Fruit fly (Drosophila melanogaster): ENCODE measurements around the gene Raf.

Gene Raf

DNA sequence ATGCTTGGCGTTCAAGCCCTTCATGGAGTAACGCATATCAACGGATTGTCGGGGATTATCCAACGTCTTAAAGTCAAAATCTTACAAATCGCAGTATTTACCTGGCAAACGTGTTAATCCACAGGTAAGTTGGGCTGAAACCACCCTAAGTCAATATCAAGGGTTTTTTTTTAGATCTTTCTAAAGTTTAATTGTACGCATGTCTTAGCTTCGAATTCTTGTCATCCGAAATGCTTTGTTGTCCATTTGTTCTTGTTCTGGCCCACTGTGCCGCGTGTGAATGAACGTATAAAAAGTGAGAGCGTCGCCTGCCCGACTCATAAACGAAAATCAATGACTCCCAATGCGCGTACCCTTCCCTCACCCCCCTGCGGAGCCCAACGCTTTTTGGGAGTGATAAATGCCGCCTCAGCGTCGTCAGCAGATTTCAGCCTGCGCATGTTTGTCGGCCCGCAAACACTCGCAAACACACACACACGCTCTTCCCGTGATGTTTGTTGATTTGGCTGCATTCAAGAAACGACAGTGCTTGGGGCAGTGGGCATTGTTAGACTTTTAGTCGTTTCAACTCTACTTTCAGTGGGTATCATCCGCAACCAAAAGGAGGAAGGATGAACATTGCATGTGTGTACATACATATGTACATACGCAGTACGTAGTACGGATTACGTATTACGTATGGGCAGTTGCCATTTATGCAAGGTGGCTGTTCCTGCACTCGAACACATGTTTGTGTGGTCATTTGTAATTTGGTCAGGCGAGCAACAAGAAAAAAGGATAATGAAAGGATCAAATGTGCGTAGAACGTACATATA, 1.2 kb downstream of the Raf start (continued):
- TF ChIP-seq H2.0 (GFP tag; IDR thresholded peaks at IDR 0.05), result peak; percentile 77
- TF ChIP-seq sug (tag; optimal IDR thresholded peaks at IDR 0.05), result peak; percentile 86
- peak; percentile 41 to 65 for TF ChIP-seq insv (GFP tag; optimal IDR thresholded peaks at IDR 0.05)
- no peak for TF ChIP-seq vnd (GFP tag; IDR thresholded peaks at IDR 0.05; ENCODE audit: partially characterized antibody)
- peak; percentile 88 for TF ChIP-seq CG10654 (GFP tag; optimal IDR thresholded peaks at IDR 0.05)
- peak; percentile 79 for TF ChIP-seq CG18011 (GFP tag; optimal IDR thresholded peaks at IDR 0.05)
- peak; percentile 86 for TF ChIP-seq zen (tag; optimal IDR thresholded peaks at IDR 0.05)
- TF ChIP-seq chn (GFP tag; optimal IDR thresholded peaks at IDR 0.05), result peak; percentile 93
- TF ChIP-seq PHDP (tag; optimal IDR thresholded peaks at IDR 0.05), result peak; percentile 93
- peak; percentile 90 for TF ChIP-seq gro (GFP tag; optimal IDR thresholded peaks at IDR 0.05)
- TF ChIP-seq tx (GFP tag; optimal IDR thresholded peaks at IDR 0.05), result peak; percentile 94
- peak; percentile 90 for TF ChIP-seq cwo (GFP tag; optimal IDR thresholded peaks at IDR 0.05)
- TF ChIP-seq CG7271 (tag; optimal IDR thresholded peaks at IDR 0.05), result no peak
- TF ChIP-seq CG14050 (GFP tag; IDR thresholded peaks at IDR 0.05), result peak; percentile 55
- TF ChIP-seq so (GFP tag; IDR thresholded peaks at IDR 0.05), result peak; percentile 72; the same call in 2 of the 3 replicates
- peak; percentile 16; the same call in 1 of the 2 replicates for TF ChIP-seq amos (GFP tag; IDR thresholded peaks at IDR 0.05; ENCODE audit: partially characterized antibody)
- TF ChIP-seq H15 (GFP tag; IDR thresholded peaks at IDR 0.05), result peak; percentile 69; the same call in 2 of the 3 replicates
- TF ChIP-seq MESR4 (GFP tag; optimal IDR thresholded peaks at IDR 0.05), result no peak
- peak; percentile 85 for TF ChIP-seq CG6654 (GFP tag; optimal IDR thresholded peaks at IDR 0.05)
- TF ChIP-seq seq (GFP tag; IDR thresholded peaks at IDR 0.05), result peak; percentile 86
- TF ChIP-seq HLH54F (GFP tag; optimal IDR thresholded peaks at IDR 0.05), result peak; percentile 93
- peak; percentile 96 for TF ChIP-seq Hmr (GFP tag; optimal IDR thresholded peaks at IDR 0.05)
- TF ChIP-seq TFAM (GFP tag; optimal IDR thresholded peaks at IDR 0.05), result peak; percentile 81
- TF ChIP-seq Ada2b (GFP tag; IDR thresholded peaks at IDR 0.05), result peak; percentile 70
- TF ChIP-seq HLHmδ (GFP tag; optimal IDR thresholded peaks at IDR 0.05), result no peak
- peak; percentile 69 for TF ChIP-seq CG10565 (GFP tag; optimal IDR thresholded peaks at IDR 0.05)
- no peak for TF ChIP-seq zf30C (GFP tag; optimal IDR thresholded peaks at IDR 0.05)
- TF ChIP-seq B-H1 (GFP tag; IDR thresholded peaks at IDR 0.05), result no peak; the same call in 1 of the 3 replicates
- peak; percentile 91 for TF ChIP-seq bab2 (GFP tag; optimal IDR thresholded peaks at IDR 0.05)
- TF ChIP-seq tgo (GFP tag; IDR thresholded peaks at IDR 0.05), result peak; percentile 83
- peak; percentile 92 for TF ChIP-seq CG12104 (GFP tag; optimal IDR thresholded peaks at IDR 0.05)
- peak; percentile 77 for TF ChIP-seq YL-1 (GFP tag; optimal IDR thresholded peaks at IDR 0.05)
- TF ChIP-seq CG14441 (GFP tag; IDR thresholded peaks at IDR 0.05), result peak; percentile 77
- TF ChIP-seq Side (GFP tag; optimal IDR thresholded peaks at IDR 0.05), result peak; percentile 97
- TF ChIP-seq kah (GFP tag; optimal IDR thresholded peaks at IDR 0.05), result peak; percentile 88
- TF ChIP-seq CG14860 (GFP tag; IDR thresholded peaks at IDR 0.05; ENCODE audit: partially characterized antibody), result no peak
- peak; percentile 95 for TF ChIP-seq BtbVII (GFP tag; optimal IDR thresholded peaks at IDR 0.05)
- TF ChIP-seq CG7357 (GFP tag; IDR thresholded peaks at IDR 0.05), result peak; percentile 80
- TF ChIP-seq CG9817 (tag; optimal IDR thresholded peaks at IDR 0.05), result peak; percentile 82
- TF ChIP-seq esg (GFP tag; conservative IDR thresholded peaks at IDR 0.05), result peak; percentile 82
- TF ChIP-seq jing (GFP tag; optimal IDR thresholded peaks at IDR 0.05), result peak; percentile 87
- no peak for TF ChIP-seq aop (GFP tag; IDR thresholded peaks at IDR 0.05)
- TF ChIP-seq Meics (GFP tag; optimal IDR thresholded peaks at IDR 0.05), result peak; percentile 95
- peak; percentile 92 for TF ChIP-seq CG10543 (GFP tag; optimal IDR thresholded peaks at IDR 0.05)
- TF ChIP-seq pb (GFP tag; optimal IDR thresholded peaks at IDR 0.05), result peak; percentile 95
- TF ChIP-seq CG5180 (GFP tag; optimal IDR thresholded peaks at IDR 0.05), result peak; percentile 85
- peak; percentile 95 for TF ChIP-seq CG11504 (tag; optimal IDR thresholded peaks at IDR 0.05)
- peak; percentile 50 for TF ChIP-seq Elba2 (GFP tag; optimal IDR thresholded peaks at IDR 0.05)
